Fruit fly (Drosophila melanogaster): ENCODE results near the gene kst.
A peak's percentile ranks its signal among the peaks of the same experiment; 100 is the strongest.

Gene kst

DNA sequence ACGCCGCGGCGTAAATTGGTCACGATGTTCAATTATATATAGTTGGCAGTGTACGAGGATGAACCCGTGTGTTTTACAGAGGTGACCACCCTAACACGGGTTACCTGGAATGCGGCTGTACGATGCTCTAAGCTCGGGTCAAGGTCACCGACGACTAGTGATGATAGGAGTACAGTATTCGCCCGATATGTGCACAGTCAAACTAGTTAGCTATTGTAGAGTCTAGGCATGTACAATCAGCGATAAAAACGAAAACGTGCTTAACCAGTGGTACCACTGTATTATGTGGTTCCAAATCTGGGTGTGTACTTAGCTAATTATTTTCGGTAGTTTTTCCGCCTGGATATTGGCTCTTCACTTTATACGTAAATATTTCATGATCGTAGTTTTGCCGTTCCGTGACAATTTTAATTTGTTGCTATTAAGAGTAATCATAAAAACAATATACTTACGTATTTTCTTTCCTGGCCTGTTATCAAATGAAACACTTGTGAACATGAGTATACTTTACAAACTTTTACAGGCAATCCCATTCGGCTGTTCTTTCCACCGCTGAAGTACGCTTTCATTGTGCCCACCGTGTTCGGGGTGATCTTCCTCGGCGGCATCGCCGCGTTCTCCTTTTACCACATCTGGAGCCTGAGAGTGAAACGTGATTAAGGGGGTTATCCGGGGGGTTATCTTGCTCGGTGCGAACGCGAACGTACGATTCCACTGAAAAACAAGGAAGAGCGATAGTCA lies 16.5 kb upstream of the kst start (continued):
- TF ChIP-seq schlank (tag; optimal IDR thresholded peaks at IDR 0.05) (no peak), ems (GFP tag; optimal IDR thresholded peaks at IDR 0.05) (no peak), eve (GFP tag; optimal IDR thresholded peaks at IDR 0.05) (no peak), CHES-1-like (GFP tag; optimal IDR thresholded peaks at IDR 0.05) (no peak), ftz-f1 (GFP tag; optimal IDR thresholded peaks at IDR 0.05) (peak; percentile 78), CG42726 (GFP tag; IDR thresholded peaks at IDR 0.05; ENCODE audit: partially characterized antibody) (no peak), cg (GFP tag; optimal IDR thresholded peaks at IDR 0.05) (no peak), CG2129 (GFP tag; IDR thresholded peaks at IDR 0.05; ENCODE audit: partially characterized antibody) (no peak), D19B (GFP tag; optimal IDR thresholded peaks at IDR 0.05) (no peak), CG13775 (GFP tag; optimal IDR thresholded peaks at IDR 0.05) (no peak), ap (GFP tag; IDR thresholded peaks at IDR 0.05) (no peak), gem (tag; optimal IDR thresholded peaks at IDR 0.05) (peak; percentile 32), lab (GFP tag; optimal IDR thresholded peaks at IDR 0.05) (peak; percentile 50), Antp (GFP tag; optimal IDR thresholded peaks at IDR 0.05) (peak; percentile 34), dpn (GFP tag; optimal IDR thresholded peaks at IDR 0.05) (peak; percentile 6 to 33), zen (tag; optimal IDR thresholded peaks at IDR 0.05) (no peak), CG10274 (GFP tag; optimal IDR thresholded peaks at IDR 0.05) (no peak), CG1233 (GFP tag; optimal IDR thresholded peaks at IDR 0.05) (no peak), CG18619 (GFP tag; optimal IDR thresholded peaks at IDR 0.05) (no peak), CG12219 (GFP tag; optimal IDR thresholded peaks at IDR 0.05) (peak; percentile 2), CG8388 (GFP tag; optimal IDR thresholded peaks at IDR 0.05) (peak; percentile 69), CG8290 (GFP tag; optimal IDR thresholded peaks at IDR 0.05) (no peak), CG8290 (tag; optimal IDR thresholded peaks at IDR 0.05) (peak in 1 of 2 experiments; percentile 75), CG34376 (GFP tag; optimal IDR thresholded peaks at IDR 0.05) (peak; percentile 47), oc (tag; optimal IDR thresholded peaks at IDR 0.05) (no peak), zfh1 (GFP tag; IDR thresholded peaks at IDR 0.05) (no peak), D19A (tag; optimal IDR thresholded peaks at IDR 0.05) (no peak), CG18764 (GFP tag; optimal IDR thresholded peaks at IDR 0.05) (peak; percentile 21), pb (GFP tag; optimal IDR thresholded peaks at IDR 0.05) (no peak), Hmr (GFP tag; optimal IDR thresholded peaks at IDR 0.05) (peak; percentile 48), CG3281 (GFP tag; optimal IDR thresholded peaks at IDR 0.05) (peak; percentile 28), ind (GFP tag; optimal IDR thresholded peaks at IDR 0.05) (peak; percentile 39), Atf-2 (GFP tag; optimal IDR thresholded peaks at IDR 0.05) (no peak), caup (GFP tag; optimal IDR thresholded peaks at IDR 0.05; ENCODE audit: severe bottlenecking) (peak; percentile 10), CG10979 (tag; optimal IDR thresholded peaks at IDR 0.05) (peak; percentile 6), her (GFP tag; optimal IDR thresholded peaks at IDR 0.05) (peak; percentile 22), CG17186 (GFP tag; optimal IDR thresholded peaks at IDR 0.05) (no peak), Oli (tag; optimal IDR thresholded peaks at IDR 0.05) (no peak), CG17802 (tag; optimal IDR thresholded peaks at IDR 0.05) (no peak), cas (GFP tag; IDR thresholded peaks at IDR 0.05) (no peak), onecut (GFP tag; IDR thresholded peaks at IDR 0.05) (peak; percentile 15; the same call in 1 of the 2 replicates), gce (GFP tag; IDR thresholded peaks at IDR 0.05) (no peak), ab (GFP tag; optimal IDR thresholded peaks at IDR 0.05) (no peak), Pdp1 (GFP tag; optimal IDR thresholded peaks at IDR 0.05) (peak; percentile 33 to 59), NC2α (GFP tag; optimal IDR thresholded peaks at IDR 0.05) (no peak), Poxn (GFP tag; IDR thresholded peaks at IDR 0.05) (no peak), HLH54F (GFP tag; optimal IDR thresholded peaks at IDR 0.05) (peak; percentile 38), Stat92E (GFP tag; optimal IDR thresholded peaks at IDR 0.05) (no peak), Xrp1 (GFP tag; IDR thresholded peaks at IDR 0.05) (no peak)
